Worm (Caenorhabditis elegans) whole organism, late embryonic: ENCODE data around the gene mbl-1.

Experiments
- ama-1 ChIP-seq: fragments of 150-350 bp; optimal IDR thresholded peaks from 2 replicates; lab custom pipeline; 2014
- ceh-19 ChIP-seq: fragments of 200-800 bp; sonication (Bioruptor generic); optimal IDR thresholded peaks from 2 replicates; lab custom pipeline; 2018; ENCODE audit warnings: mild to moderate bottlenecking, missing genetic modification characterization, missing compliant biosample characterization
- dve-1 ChIP-seq: sonication (generic microtip); optimal IDR thresholded peaks from 2 replicates; lab custom pipeline; 2017; ENCODE audit warnings: antibody characterized with exemption, mild to moderate bottlenecking, missing genetic modification characterization, missing compliant biosample characterization
- elt-4 ChIP-seq: sonication (generic microtip); optimal IDR thresholded peaks from 2 replicates; lab custom pipeline; 2016; ENCODE audit warnings: missing genetic modification characterization, missing compliant biosample characterization
- hlh-6 ChIP-seq: sonication (generic microtip); optimal IDR thresholded peaks from 2 replicates; lab custom pipeline; 2016; ENCODE audit warnings: missing genotype, missing genetic modification characterization, missing compliant biosample characterization
- nhr-11 ChIP-seq: fragments of 150-350 bp; optimal IDR thresholded peaks from 2 replicates; lab custom pipeline; 2014; ENCODE audit warnings: missing biosample characterization, missing genetic modification characterization
- pha-4 ChIP-seq: fragments of 150-350 bp; optimal IDR thresholded peaks from 2 replicates; lab custom pipeline; 2018; ENCODE audit warnings: missing biosample characterization, missing genetic modification reagents, missing genetic modification characterization
- rnt-1 ChIP-seq: sonication (generic microtip); optimal IDR thresholded peaks from 2 replicates; lab custom pipeline; 2016; ENCODE audit warnings: missing genetic modification characterization, missing compliant biosample characterization
- sdc-2 ChIP-seq: sonication (generic microtip); optimal IDR thresholded peaks from 2 replicates; lab custom pipeline; 2016; ENCODE audit warnings: missing genotype, missing genetic modification characterization, missing compliant biosample characterization

- TF ChIP-seq nhr-11 (tag; lab: Kevin White, UChicago), result no peak
- no peak for TF ChIP-seq sdc-2 (tag; lab: Kevin White, UChicago)
- no peak for TF ChIP-seq dve-1 (tag; lab: Kevin White, UChicago)
- no peak for TF ChIP-seq hlh-6
- TF ChIP-seq ama-1 (lab: Kevin White, UChicago), result no peak
- TF ChIP-seq rnt-1 (tag; lab: Kevin White, UChicago), result no peak
- no peak for TF ChIP-seq ceh-19 (GFP tag; lab: Kevin White, UChicago)
- TF ChIP-seq elt-4 (tag; lab: Kevin White, UChicago), result no peak
- TF ChIP-seq pha-4 (tag; lab: Kevin White, UChicago), result no peak
Observed at ce11 chrX:16958015-16958414, 20.4 kb upstream of the mbl-1 start.
